Worm (Caenorhabditis elegans) whole organism, L3 larva: ENCODE results near the gene Y116A8C.465.
"Not testable (repeated sequence)": the region's sequence is repeated elsewhere in the genome, so short reads cannot be mapped to it uniquely, and the experiment has no call there.

Experiments used
- R02D3.7 ChIP-seq: fragments of 150-350 bp; optimal IDR thresholded peaks from 2 replicates; lab custom pipeline; 2014; ENCODE audit warnings: missing biosample characterization, missing genetic modification characterization
- ZK546.5 ChIP-seq: sonication (generic microtip); optimal IDR thresholded peaks from 2 replicates; lab custom pipeline; 2017; ENCODE audit warnings: missing biosample characterization, missing genetic modification characterization
- aly-2 ChIP-seq: fragments of 150-350 bp; optimal IDR thresholded peaks from 2 replicates; lab custom pipeline; 2014; ENCODE audit warnings: missing biosample characterization, missing genetic modification characterization
- ama-1 ChIP-seq: fragments of 150-350 bp; optimal IDR thresholded peaks from 2 replicates; lab custom pipeline; 2018
- ceh-28 ChIP-seq: fragments of 150-350 bp; optimal IDR thresholded peaks from 2 replicates; lab custom pipeline; 2014; ENCODE audit warnings: missing biosample characterization, missing genetic modification reagents, missing genetic modification characterization
- ceh-82 ChIP-seq: fragments of 150-350 bp; optimal IDR thresholded peaks from 2 replicates; lab custom pipeline; 2014; ENCODE audit warnings: missing biosample characterization, missing genetic modification characterization
- ceh-9 ChIP-seq: sonication (generic microtip); optimal IDR thresholded peaks from 2 replicates; lab custom pipeline; 2018; ENCODE audit warnings: missing biosample characterization, missing genetic modification characterization
- egl-27 ChIP-seq: sonication (generic microtip); optimal IDR thresholded peaks from 4 replicates; lab custom pipeline; 2017; ENCODE audit warnings: missing biosample characterization, missing genetic modification reagents, missing genetic modification characterization
- egl-5 ChIP-seq: fragments of 150-350 bp; optimal IDR thresholded peaks from 2 replicates; lab custom pipeline; 2017; ENCODE audit warnings: missing biosample characterization, missing genetic modification reagents, missing genetic modification characterization, inconsistent platforms
- elt-1 ChIP-seq: fragments of 150-350 bp; optimal IDR thresholded peaks from 2 replicates; lab custom pipeline; 2014; ENCODE audit warnings: missing biosample characterization, missing genetic modification characterization
- elt-2 ChIP-seq: sonication (generic microtip); optimal IDR thresholded peaks from 2 replicates; lab custom pipeline; 2016; ENCODE audit warnings: missing genetic modification reagents, mild to moderate bottlenecking, missing genetic modification characterization, missing compliant biosample characterization
- fkh-10 ChIP-seq: sonication (generic microtip); optimal IDR thresholded peaks from 2 replicates; lab custom pipeline; 2017; ENCODE audit warnings: missing biosample characterization, missing genetic modification reagents, missing genetic modification characterization
- fos-1 ChIP-seq: fragments of 150-350 bp; optimal IDR thresholded peaks from 2 replicates; lab custom pipeline; 2014; ENCODE audit warnings: missing biosample characterization, missing genetic modification characterization
- hmg-11 ChIP-seq: sonication (generic microtip); optimal IDR thresholded peaks from 2 replicates; lab custom pipeline; 2016; ENCODE audit warnings: missing genetic modification characterization, missing compliant biosample characterization
- lin-15B ChIP-seq: fragments of 150-350 bp; optimal IDR thresholded peaks from 2 replicates; lab custom pipeline; 2014; ENCODE audit warnings: missing biosample characterization, missing genetic modification characterization
- lin-39 ChIP-seq: fragments of 150-350 bp; optimal IDR thresholded peaks from 2 replicates; lab custom pipeline; 2018; ENCODE audit warnings: missing biosample characterization, missing genetic modification reagents, missing genetic modification characterization
- lsy-12 ChIP-seq: sonication (generic microtip); optimal IDR thresholded peaks from 2 replicates; lab custom pipeline; 2016; ENCODE audit warnings: mild to moderate bottlenecking, missing genetic modification characterization, missing compliant biosample characterization
- mdl-1 ChIP-seq: fragments of 150-350 bp; optimal IDR thresholded peaks from 2 replicates; lab custom pipeline; 2014; ENCODE audit warnings: missing biosample characterization, missing genetic modification characterization
- nfya-1 ChIP-seq: sonication (generic microtip); optimal IDR thresholded peaks from 2 replicates; lab custom pipeline; 2017; ENCODE audit warnings: missing genetic modification characterization, mild to moderate bottlenecking, missing compliant biosample characterization, antibody characterized with exemption, moderate library complexity; ENCODE audit not compliant: insufficient read depth
- nhr-23 ChIP-seq: fragments of 150-350 bp; optimal IDR thresholded peaks from 2 replicates; lab custom pipeline; 2014; ENCODE audit warnings: missing biosample characterization, missing genetic modification reagents, missing genetic modification characterization
- nhr-237 ChIP-seq: fragments of 150-350 bp; optimal IDR thresholded peaks from 2 replicates; lab custom pipeline; 2014; ENCODE audit warnings: missing biosample characterization, missing genetic modification characterization
- nhr-25 ChIP-seq: sonication (generic microtip); optimal IDR thresholded peaks from 2 replicates; lab custom pipeline; 2017; ENCODE audit warnings: missing biosample characterization, missing genetic modification characterization
- nhr-28 ChIP-seq: fragments of 150-350 bp; optimal IDR thresholded peaks from 2 replicates; lab custom pipeline; 2014; ENCODE audit warnings: missing biosample characterization, missing genetic modification characterization
- nhr-43 ChIP-seq: sonication (generic microtip); optimal IDR thresholded peaks from 2 replicates; lab custom pipeline; 2016; ENCODE audit warnings: mild to moderate bottlenecking, missing genetic modification characterization, missing compliant biosample characterization; ENCODE audit not compliant: poor library complexity, severe bottlenecking
- nhr-76 ChIP-seq: fragments of 150-350 bp; sonication (generic microtip); optimal IDR thresholded peaks from 5 replicates; lab custom pipeline; 2014; ENCODE audit warnings: missing biosample characterization, missing genetic modification characterization
- nhr-77 ChIP-seq: fragments of 150-350 bp; optimal IDR thresholded peaks from 2 replicates; lab custom pipeline; 2014; ENCODE audit warnings: missing biosample characterization, missing genetic modification characterization
- pha-4 ChIP-seq: fragments of 150-350 bp; optimal IDR thresholded peaks from 2 replicates; lab custom pipeline; 2014; ENCODE audit warnings: missing biosample characterization, missing genetic modification reagents, missing genetic modification characterization
- pqm-1 ChIP-seq: fragments of 150-350 bp; optimal IDR thresholded peaks from 2 replicates; lab custom pipeline; 2017; ENCODE audit warnings: missing biosample characterization, missing genetic modification characterization, inconsistent platforms
- snpc-4 ChIP-seq: fragments of 150-350 bp; optimal IDR thresholded peaks from 2 replicates; lab custom pipeline; 2014; ENCODE audit warnings: missing biosample characterization, missing genetic modification characterization
- tbx-2 ChIP-seq: sonication (generic microtip); optimal IDR thresholded peaks from 2 replicates; lab custom pipeline; 2016; ENCODE audit warnings: mild to moderate bottlenecking, missing genetic modification characterization, missing compliant biosample characterization
- unc-39 ChIP-seq: sonication (generic microtip); optimal IDR thresholded peaks from 4 replicates; lab custom pipeline; 2017; ENCODE audit warnings: missing biosample characterization, missing genetic modification characterization
- zag-1 ChIP-seq: fragments of 150-350 bp; optimal IDR thresholded peaks from 2 replicates; lab custom pipeline; 2014; ENCODE audit warnings: missing biosample characterization, missing genetic modification characterization
- ztf-11 ChIP-seq: fragments of 150-350 bp; optimal IDR thresholded peaks from 2 replicates; lab custom pipeline; 2014; ENCODE audit warnings: missing biosample characterization, missing genetic modification characterization

The Y116A8C.465 gene

DNA sequence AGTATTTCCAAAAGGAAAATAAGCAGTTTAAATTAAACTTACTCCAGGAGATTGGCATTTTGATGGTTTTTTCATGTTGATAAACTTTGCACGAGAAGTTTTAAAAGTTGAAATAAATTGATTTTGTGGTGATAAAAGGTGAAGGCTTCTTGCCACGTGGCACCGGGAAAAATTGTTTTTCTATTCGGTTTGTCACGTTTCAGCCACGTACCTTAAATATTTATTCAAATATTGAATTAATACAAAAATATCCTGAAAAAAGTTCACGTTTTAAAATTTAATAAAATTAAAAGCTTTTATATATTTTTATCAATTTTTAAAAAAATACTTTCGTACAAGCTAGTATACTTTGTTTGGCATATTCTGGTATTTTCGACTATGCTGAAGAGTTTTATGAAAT lies 5.8 kb downstream of the Y116A8C.465 start, which contains the start of gene Y116A8C.24:
TSS of gene Y116A8C.24 (minus strand) at position 101 of the 400 bp plus-strand sequence.
- TF ChIP-seq unc-39 (tag; lab: Kevin White, UChicago); ztf-11 (tag; lab: Kevin White, UChicago); nhr-25: not testable (repeated sequence)

DNA sequence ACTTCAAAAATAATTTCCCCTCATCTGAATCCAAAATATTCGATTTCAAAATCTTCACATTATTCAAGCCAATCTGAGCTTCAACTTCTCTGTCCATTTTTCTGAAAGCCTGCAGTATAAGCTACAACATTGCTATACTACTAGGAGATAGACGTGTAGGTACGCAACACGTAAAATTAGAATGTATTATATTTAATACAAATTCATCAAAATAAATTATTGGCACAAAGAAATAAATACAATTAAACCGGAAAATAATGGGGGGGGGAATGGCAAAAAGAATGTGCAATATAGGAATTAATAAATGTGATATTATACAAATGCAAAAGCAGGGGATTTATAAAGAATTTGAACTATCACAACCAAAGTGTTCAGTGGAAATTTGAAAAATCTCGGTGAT lies 13.6 kb downstream of the Y116A8C.465 start, which contains the start of gene Y116A8C.25:
TSS of gene Y116A8C.25 (minus strand) at position 101 of the 400 bp plus-strand sequence.
- TF ChIP-seq zag-1 (no peak), nhr-43 (tag; lab: Kevin White, UChicago) (no peak), egl-5 (tag; lab: Kevin White, UChicago) (no peak), tbx-2 (tag; lab: Kevin White, UChicago) (no peak), ceh-9 (tag; lab: Kevin White, UChicago) (no peak), R02D3.7 (tag; lab: Kevin White, UChicago) (no peak), elt-1 (no peak)

DNA sequence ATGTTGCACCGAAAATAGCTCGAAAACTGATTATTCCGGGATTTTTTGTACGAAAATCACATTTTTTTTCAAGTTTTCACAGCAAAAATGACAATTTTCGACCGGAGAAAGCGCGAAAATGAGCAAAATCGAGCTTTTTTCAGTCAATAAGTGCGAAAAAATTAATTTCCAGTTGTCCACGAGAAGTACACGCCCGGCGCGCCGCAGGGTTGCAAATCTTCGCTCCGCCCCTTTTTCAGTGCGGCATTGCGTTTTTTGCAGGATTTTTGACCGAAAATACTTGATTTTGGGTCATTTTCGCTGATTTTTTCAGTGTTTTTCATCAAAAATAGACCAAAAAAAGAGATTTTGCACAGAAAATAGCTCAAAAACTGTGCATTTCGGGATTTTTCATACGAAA lies 19.3 kb downstream of the Y116A8C.465 start:
- no peak for TF ChIP-seq egl-27 (tag; lab: Kevin White, UChicago)
- peak; percentile 0 for TF ChIP-seq nfya-1 (tag; lab: Kevin White, UChicago)
- peak; percentile 15 for TF ChIP-seq pha-4
- peak; percentile 46 for TF ChIP-seq lin-15B (tag; lab: Kevin White, UChicago)
- no peak for TF ChIP-seq ceh-82 (tag; lab: Kevin White, UChicago)
- TF ChIP-seq lsy-12 (tag; lab: Kevin White, UChicago): no peak
- TF ChIP-seq ceh-28 (tag; lab: Kevin White, UChicago): no peak
- peak; percentile 12 for TF ChIP-seq hmg-11 (tag; lab: Kevin White, UChicago)
- no peak for TF ChIP-seq zag-1

DNA sequence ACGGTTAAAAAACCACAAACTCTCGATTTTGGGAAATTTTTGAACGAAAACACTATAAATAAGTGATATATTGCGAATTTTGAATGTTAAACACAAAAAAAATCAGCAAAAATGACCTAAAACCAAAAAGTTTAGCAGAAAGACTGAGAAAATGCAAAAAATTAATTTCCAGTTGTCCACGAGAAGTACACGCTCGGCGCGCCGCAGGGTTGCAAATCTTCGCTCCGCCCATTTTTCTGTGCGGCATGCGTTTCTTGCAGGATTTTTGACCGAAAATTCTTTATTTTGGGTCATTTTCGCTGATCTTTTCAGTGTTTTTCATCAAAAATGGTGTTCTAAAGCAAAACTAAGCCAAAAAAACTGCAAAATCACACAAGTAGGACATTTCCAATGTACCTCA lies 19.8 kb downstream of the Y116A8C.465 start:
- TF ChIP-seq ama-1 (lab: Kevin White, UChicago) (no peak), nhr-77 (tag; lab: Kevin White, UChicago) (no peak), fkh-10 (GFP tag; lab: Kevin White, UChicago) (no peak), nhr-25 (no peak), nhr-76 (tag; lab: Kevin White, UChicago) (no peak)

DNA sequence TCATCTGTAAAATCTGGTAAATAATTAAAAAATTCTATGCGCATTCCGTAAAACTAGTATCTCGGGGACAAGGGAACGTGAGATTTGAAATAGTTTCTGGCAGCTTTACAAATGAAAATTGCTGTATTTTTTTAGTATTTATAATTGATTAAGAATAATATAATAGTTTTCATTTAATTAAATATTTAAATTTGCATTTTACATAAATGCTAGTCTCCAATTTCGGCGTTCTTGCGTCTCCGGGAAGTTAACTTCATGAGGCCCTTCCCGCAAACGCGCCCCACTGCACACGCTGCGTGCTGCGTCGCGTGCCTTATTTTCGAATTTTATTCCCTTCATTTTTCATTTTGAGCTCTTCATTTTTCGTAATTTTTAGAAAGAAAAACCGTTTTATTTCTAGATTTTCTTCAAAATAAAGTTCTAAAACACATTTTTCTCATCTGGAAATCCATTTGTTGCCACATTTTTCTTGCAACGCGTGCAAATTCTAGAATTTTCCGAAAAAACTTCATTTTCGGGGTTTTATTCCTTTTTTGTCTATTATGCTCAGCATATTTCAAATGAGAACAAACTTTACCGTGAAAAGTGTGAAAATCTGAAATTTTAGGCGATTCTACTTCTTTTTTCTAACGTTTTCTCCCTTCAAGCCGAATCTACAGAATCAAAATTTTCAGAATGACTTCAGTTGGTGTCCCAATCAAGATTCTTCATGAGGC lies 22.5 kb downstream of the Y116A8C.465 start, which contains the start of the genes snx-13 and snr-1:
TSS of gene snx-13 (minus strand) at position 55 of the 716 bp plus-strand sequence.
TSS of gene snr-1 (plus strand) at position 666 of the 716 bp plus-strand sequence.
- peak; percentile 77 for TF ChIP-seq nfya-1 (tag; lab: Kevin White, UChicago)
- TF ChIP-seq R02D3.7 (tag; lab: Kevin White, UChicago): peak; percentile 29
- peak; percentile 41 for TF ChIP-seq nhr-25
- TF ChIP-seq lsy-12 (tag; lab: Kevin White, UChicago): peak; percentile 56
- TF ChIP-seq nhr-237 (tag; lab: Kevin White, UChicago): no peak
- peak; percentile 73 for TF ChIP-seq nhr-23 (tag; lab: Kevin White, UChicago)
- no peak for TF ChIP-seq fos-1 (tag; lab: Kevin White, UChicago)
- TF ChIP-seq elt-2 (tag; lab: Kevin White, UChicago): peak; percentile 52
- peak; percentile 85 for TF ChIP-seq pha-4
- peak; percentile 91 for TF ChIP-seq lin-15B (tag; lab: Kevin White, UChicago)
- TF ChIP-seq ZK546.5 (tag; lab: Kevin White, UChicago): no peak
- no peak for TF ChIP-seq mdl-1 (tag; lab: Kevin White, UChicago)
- peak; percentile 22 for TF ChIP-seq ceh-28 (tag; lab: Kevin White, UChicago)
- peak; percentile 1 for TF ChIP-seq pqm-1 (tag; lab: Kevin White, UChicago)
- TF ChIP-seq lin-39 (tag; lab: Kevin White, UChicago): peak; percentile 55
- TF ChIP-seq hmg-11 (tag; lab: Kevin White, UChicago): peak; percentile 82
- TF ChIP-seq egl-5 (tag; lab: Kevin White, UChicago): no peak
- no peak for TF ChIP-seq ceh-9 (tag; lab: Kevin White, UChicago)
- TF ChIP-seq snpc-4 (tag; lab: Kevin White, UChicago): peak; percentile 43
- peak; percentile 19 for TF ChIP-seq fkh-10 (GFP tag; lab: Kevin White, UChicago)
- no peak for TF ChIP-seq nhr-28
- TF ChIP-seq aly-2: no peak
